Worm (Caenorhabditis elegans): ENCODE measurements around the gene W06B4.2.

- TF ChIP-seq lin-13 (tag; optimal IDR thresholded peaks at IDR 0.05) = no peak
- no peak for TF ChIP-seq elt-3 (tag; optimal IDR thresholded peaks at IDR 0.05)
- no peak for TF ChIP-seq nhr-76 (tag; optimal IDR thresholded peaks at IDR 0.05)
- TF ChIP-seq ztf-11 (tag; optimal IDR thresholded peaks at IDR 0.05) = no peak
- TF ChIP-seq mep-1 (tag; optimal IDR thresholded peaks at IDR 0.05) = no peak
Observed at ce11 chrII:4507669-4508068, 39.7 kb downstream of the W06B4.2 start.
